Fruit fly (Drosophila melanogaster): ENCODE measurements around the gene CG9368.

Gene CG9368

dm6 chr3L:19552136-19552773, 49.2 kb upstream of the CG9368 start, which contains the start of the genes Ltn1 and CG9300 (continued):
- TF ChIP-seq tio (GFP tag; optimal IDR thresholded peaks at IDR 0.05): no peak
- TF ChIP-seq CG7372 (GFP tag; IDR thresholded peaks at IDR 0.05): no peak
- no peak for TF ChIP-seq C15 (GFP tag; IDR thresholded peaks at IDR 0.05)
- TF ChIP-seq pita (GFP tag; optimal IDR thresholded peaks at IDR 0.05): no peak
- no peak for TF ChIP-seq unpg (GFP tag; optimal IDR thresholded peaks at IDR 0.05)
- no peak for TF ChIP-seq gcm2 (GFP tag; optimal IDR thresholded peaks at IDR 0.05)
- TF ChIP-seq sim (GFP tag; IDR thresholded peaks at IDR 0.05): no peak
- no peak for TF ChIP-seq Asciz (GFP tag; optimal IDR thresholded peaks at IDR 0.05)
- TF ChIP-seq bowl (GFP tag; IDR thresholded peaks at IDR 0.05): no peak
- peak; percentile 52; the same call in 1 of the 2 replicates for TF ChIP-seq sob (GFP tag; IDR thresholded peaks at IDR 0.05)
- no peak for TF ChIP-seq tap (tag; optimal IDR thresholded peaks at IDR 0.05)
- TF ChIP-seq CG9876 (GFP tag; optimal IDR thresholded peaks at IDR 0.05): no peak
- TF ChIP-seq Rx (GFP tag; IDR thresholded peaks at IDR 0.05): no peak
- no peak for TF ChIP-seq CG1792 (GFP tag; optimal IDR thresholded peaks at IDR 0.05)
- TF ChIP-seq gsb-n (tag; optimal IDR thresholded peaks at IDR 0.05): no peak
- TF ChIP-seq MESR4 (GFP tag; optimal IDR thresholded peaks at IDR 0.05): peak; percentile 91
- no peak for TF ChIP-seq Taf1 (GFP tag; IDR thresholded peaks at IDR 0.05)
- no peak for TF ChIP-seq zf30C (GFP tag; optimal IDR thresholded peaks at IDR 0.05)
- peak; percentile 65 for TF ChIP-seq Opbp (GFP tag; IDR thresholded peaks at IDR 0.05; ENCODE audit: partially characterized antibody)
- 0 out of 3 replicates have a peak, but pooled peaks have one; percentile 33 for TF ChIP-seq mld (GFP tag; IDR thresholded peaks at IDR 0.05; ENCODE audit: partially characterized antibody)
- no peak for TF ChIP-seq Adf1 (GFP tag; IDR thresholded peaks at IDR 0.05)
- TF ChIP-seq kni (GFP tag; optimal IDR thresholded peaks at IDR 0.05): no peak
- no peak for TF ChIP-seq Hmx (GFP tag; optimal IDR thresholded peaks at IDR 0.05)
- TF ChIP-seq CG7357 (GFP tag; IDR thresholded peaks at IDR 0.05): no peak
- TF ChIP-seq CG8089 (GFP tag; optimal IDR thresholded peaks at IDR 0.05): no peak
- TF ChIP-seq Myb (GFP tag; optimal IDR thresholded peaks at IDR 0.05): peak; percentile 37
- peak; percentile 44 for TF ChIP-seq p53 (GFP tag; optimal IDR thresholded peaks at IDR 0.05)
- TF ChIP-seq ftz-f1 (GFP tag; optimal IDR thresholded peaks at IDR 0.05): peak; percentile 73
- peak; percentile 70 for TF ChIP-seq CG13287 (GFP tag; IDR thresholded peaks at IDR 0.05; ENCODE audit: partially characterized antibody)
- no peak for TF ChIP-seq Dip3 (GFP tag; optimal IDR thresholded peaks at IDR 0.05)
- peak; percentile 41 for TF ChIP-seq CrebB (tag; optimal IDR thresholded peaks at IDR 0.05)
- no peak for TF ChIP-seq dan (GFP tag; IDR thresholded peaks at IDR 0.05)
- peak; percentile 74 for TF ChIP-seq CG15514 (GFP tag; optimal IDR thresholded peaks at IDR 0.05)
- TF ChIP-seq grn (GFP tag; optimal IDR thresholded peaks at IDR 0.05): no peak
- TF ChIP-seq CG9215 (GFP tag; IDR thresholded peaks at IDR 0.05): no peak
- TF ChIP-seq en (GFP tag; optimal IDR thresholded peaks at IDR 0.05): no peak
- TF ChIP-seq pb (GFP tag; optimal IDR thresholded peaks at IDR 0.05): peak; percentile 44
- no peak for TF ChIP-seq bbx (GFP tag; IDR thresholded peaks at IDR 0.05; ENCODE audit: partially characterized antibody)
- no peak for TF ChIP-seq CG6654 (GFP tag; optimal IDR thresholded peaks at IDR 0.05)
- no peak for TF ChIP-seq CG15479 (GFP tag; optimal IDR thresholded peaks at IDR 0.05)
- no peak for TF ChIP-seq grau (tag; optimal IDR thresholded peaks at IDR 0.05)
- no peak for TF ChIP-seq fd64A (GFP tag; optimal IDR thresholded peaks at IDR 0.05)
- peak; percentile 22 for TF ChIP-seq da (GFP tag; optimal IDR thresholded peaks at IDR 0.05)
- no peak for TF ChIP-seq Dfd (GFP tag; optimal IDR thresholded peaks at IDR 0.05)
- no peak for TF ChIP-seq Ravus (GFP tag; IDR thresholded peaks at IDR 0.05)
- TF ChIP-seq CG30431 (GFP tag; optimal IDR thresholded peaks at IDR 0.05): no peak
- no peak for TF ChIP-seq CG8388 (GFP tag; optimal IDR thresholded peaks at IDR 0.05)
- TF ChIP-seq prd (optimal IDR thresholded peaks at IDR 0.05): no peak
- peak; percentile 33; the same call in 1 of the 3 replicates for TF ChIP-seq prd (GFP tag; IDR thresholded peaks at IDR 0.05)
- peak; percentile 58 for TF ChIP-seq Rfx (GFP tag; IDR thresholded peaks at IDR 0.05)
- no peak for TF ChIP-seq bigmax (GFP tag; optimal IDR thresholded peaks at IDR 0.05)
